Fruit fly (Drosophila melanogaster): ENCODE results near the gene CG7530.

CG7530 gene

dm6 chr3R:14707703-14708643 lies 23.3 kb downstream of the CG7530 start:
- TF ChIP-seq Dfd (GFP tag; optimal IDR thresholded peaks at IDR 0.05) (no peak), brk (GFP tag; optimal IDR thresholded peaks at IDR 0.05) (no peak), fru (GFP tag; optimal IDR thresholded peaks at IDR 0.05) (no peak), tai (GFP tag; optimal IDR thresholded peaks at IDR 0.05) (no peak)

DNA sequence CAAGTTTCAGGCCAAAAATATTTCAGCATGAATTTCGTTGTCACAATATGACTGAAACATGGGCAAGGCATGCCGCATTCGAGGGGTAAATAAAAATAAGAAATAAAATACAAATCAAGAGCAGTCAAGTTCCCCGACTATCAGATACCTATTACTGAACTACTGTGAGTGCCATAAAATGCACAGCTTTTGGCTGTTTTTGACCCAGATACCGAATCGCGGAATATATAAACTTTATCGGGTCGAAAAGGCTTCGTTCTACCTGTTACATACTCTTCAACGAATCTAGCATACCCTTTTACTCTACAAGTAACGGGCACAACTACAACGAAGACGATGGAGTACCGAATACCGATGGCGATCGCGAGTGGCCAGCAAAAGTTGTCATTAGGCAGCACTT lies 24.4 kb downstream of the CG7530 start:
- no peak for TF ChIP-seq dl (GFP tag; optimal IDR thresholded peaks at IDR 0.05; ENCODE audit: insufficient read depth in 1 of 2, partially characterized antibody in 2 of 2)
- TF ChIP-seq woc (GFP tag; optimal IDR thresholded peaks at IDR 0.05) = peak; percentile 48
- no peak for TF ChIP-seq CrebA (GFP tag; optimal IDR thresholded peaks at IDR 0.05; ENCODE audit: borderline replicate concordance)
- TF ChIP-seq Dif (GFP tag; optimal IDR thresholded peaks at IDR 0.05; ENCODE audit: partially characterized antibody) = no peak
- TF ChIP-seq Hnf4 (GFP tag; optimal IDR thresholded peaks at IDR 0.05) = no peak
- TF ChIP-seq OdsH (GFP tag; optimal IDR thresholded peaks at IDR 0.05) = peak; percentile 35
- no peak for TF ChIP-seq Jra (GFP tag; optimal IDR thresholded peaks at IDR 0.05)
- TF ChIP-seq Dfd (GFP tag; optimal IDR thresholded peaks at IDR 0.05) = no peak
- no peak for TF ChIP-seq usp (GFP tag; optimal IDR thresholded peaks at IDR 0.05)
- peak; percentile 33 for TF ChIP-seq ey (GFP tag; optimal IDR thresholded peaks at IDR 0.05)
- TF ChIP-seq HLH106 (tag; optimal IDR thresholded peaks at IDR 0.05) = peak; percentile 56
- peak in 1 of 2 experiments; percentile 50 for TF ChIP-seq foxo (GFP tag; optimal IDR thresholded peaks at IDR 0.05)
- no peak for TF ChIP-seq brk (GFP tag; optimal IDR thresholded peaks at IDR 0.05)
- peak; percentile 9 for TF ChIP-seq dmrt93B (GFP tag; optimal IDR thresholded peaks at IDR 0.05)
- TF ChIP-seq psq (GFP tag; optimal IDR thresholded peaks at IDR 0.05) = peak; percentile 18
- TF ChIP-seq Sp1 (GFP tag; optimal IDR thresholded peaks at IDR 0.05) = peak; percentile 26
- TF ChIP-seq pan (optimal IDR thresholded peaks at IDR 0.05) = no peak
- no peak for TF ChIP-seq dsf (GFP tag; optimal IDR thresholded peaks at IDR 0.05; ENCODE audit: borderline replicate concordance)
- TF ChIP-seq br (GFP tag; optimal IDR thresholded peaks at IDR 0.05) = peak; percentile 50
- TF ChIP-seq lola (GFP tag; optimal IDR thresholded peaks at IDR 0.05) = no peak
- peak; percentile 53 for TF ChIP-seq h (GFP tag; optimal IDR thresholded peaks at IDR 0.05)
- TF ChIP-seq rgr (GFP tag; optimal IDR thresholded peaks at IDR 0.05) = peak; percentile 42
- TF ChIP-seq sv (GFP tag; optimal IDR thresholded peaks at IDR 0.05) = peak; percentile 52
- no peak for TF ChIP-seq jim (GFP tag; optimal IDR thresholded peaks at IDR 0.05)
- TF ChIP-seq Myc (optimal IDR thresholded peaks at IDR 0.05) = no peak
- TF ChIP-seq fru (GFP tag; optimal IDR thresholded peaks at IDR 0.05) = peak; percentile 61
- no peak for TF ChIP-seq Hr83 (GFP tag; optimal IDR thresholded peaks at IDR 0.05; ENCODE audit: poor library complexity, severe bottlenecking)

- TF ChIP-seq Hr83 (GFP tag; optimal IDR thresholded peaks at IDR 0.05; ENCODE audit: poor library complexity, severe bottlenecking) = no peak
- no peak for TF ChIP-seq Hnf4 (GFP tag; optimal IDR thresholded peaks at IDR 0.05)
- no peak for TF ChIP-seq h (GFP tag; optimal IDR thresholded peaks at IDR 0.05)
- no peak for TF ChIP-seq dsf (GFP tag; optimal IDR thresholded peaks at IDR 0.05; ENCODE audit: borderline replicate concordance)
- no peak for TF ChIP-seq usp (GFP tag; optimal IDR thresholded peaks at IDR 0.05)
- TF ChIP-seq Sp1 (GFP tag; optimal IDR thresholded peaks at IDR 0.05) = no peak
- TF ChIP-seq pan (optimal IDR thresholded peaks at IDR 0.05) = no peak
- TF ChIP-seq sv (GFP tag; optimal IDR thresholded peaks at IDR 0.05) = no peak
- no peak for TF ChIP-seq dl (GFP tag; optimal IDR thresholded peaks at IDR 0.05; ENCODE audit: insufficient read depth in 1 of 2, partially characterized antibody in 2 of 2)
- TF ChIP-seq woc (GFP tag; optimal IDR thresholded peaks at IDR 0.05) = no peak
- TF ChIP-seq Dfd (GFP tag; optimal IDR thresholded peaks at IDR 0.05) = no peak
These were observed 25.0 kb downstream of the CG7530 start for dm6 chr3R:14706354-14706753.

- TF ChIP-seq Rel (GFP tag; optimal IDR thresholded peaks at IDR 0.05) (no peak), Rel (tag; optimal IDR thresholded peaks at IDR 0.05) (peak; percentile 10), usp (GFP tag; optimal IDR thresholded peaks at IDR 0.05) (no peak)
These were observed 26.0 kb downstream of the CG7530 start for dm6 chr3R:14705270-14705669.
